Worm (Caenorhabditis elegans): ENCODE results near the gene ptrg-1.

DNA sequence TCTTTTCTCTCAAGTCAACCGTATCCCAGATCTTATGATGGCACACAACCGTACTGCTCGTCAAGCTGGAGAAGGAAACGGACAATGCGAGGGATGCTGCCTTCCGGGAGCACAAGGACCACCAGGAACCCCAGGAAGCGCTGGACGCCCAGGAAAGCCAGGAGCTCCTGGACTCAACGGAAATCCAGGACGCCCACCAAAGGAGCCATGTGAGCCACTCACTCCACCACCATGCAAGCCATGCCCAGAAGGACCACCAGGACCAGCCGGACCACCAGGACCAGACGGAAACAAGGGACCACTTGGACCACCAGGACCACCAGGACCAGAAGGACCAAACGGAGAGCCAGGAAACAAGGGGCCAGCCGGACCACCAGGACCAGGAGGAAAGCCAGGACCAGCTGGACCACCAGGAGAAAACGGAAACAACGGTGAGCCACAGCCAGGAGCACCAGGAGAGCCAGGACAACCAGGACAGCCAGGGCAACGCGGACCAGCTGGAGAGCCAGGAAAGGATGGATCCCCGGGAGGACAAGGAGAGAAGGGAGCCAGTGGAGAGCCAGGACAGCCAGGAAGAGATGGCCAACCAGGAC is 22.6 kb upstream of the ptrg-1 start:
- TF ChIP-seq mep-1 (tag; optimal IDR thresholded peaks at IDR 0.05): no peak
- peak; percentile 35 for TF ChIP-seq spr-3 (GFP tag; optimal IDR thresholded peaks at IDR 0.05)
- no peak for TF ChIP-seq skn-1 (tag; optimal IDR thresholded peaks at IDR 0.05)
- no peak for TF ChIP-seq hlh-11 (tag; optimal IDR thresholded peaks at IDR 0.05)
